Fruit fly (Drosophila melanogaster) whole organism, embryonic: ENCODE data around the gene Unc50.

Source experiments
- Ada2b ChIP-seq: fragments of 200-800 bp; sonication (Bioruptor generic); IDR thresholded peaks from 2 replicates; pipeline ENCODE4 v1.3.6; 2022; ENCODE audit warnings: missing biosample characterization, missing genetic modification characterization
- Aef1 ChIP-seq: fragments of 200-800 bp; sonication (Bioruptor generic); IDR thresholded peaks from 3 replicates; pipeline ENCODE4 v1.3.6; 2022; ENCODE audit warnings: missing biosample characterization, missing genetic modification characterization
- Blimp-1 ChIP-seq: fragments of 200-800 bp; sonication (Bioruptor generic); optimal IDR thresholded peaks from 3 replicates; lab custom pipeline; 2018; ENCODE audit warnings: missing biosample characterization, missing genetic modification characterization, mild to moderate bottlenecking, moderate library complexity, missing genetic modification reagents
- C15 ChIP-seq: fragments of 200-800 bp; sonication (Bioruptor generic); IDR thresholded peaks from 3 replicates; pipeline ENCODE4 v1.3.6; 2022; ENCODE audit warnings: missing biosample characterization, missing genetic modification characterization
- CG10366 ChIP-seq: fragments of 200-800 bp; sonication (Bioruptor generic); IDR thresholded peaks from 2 replicates; pipeline ENCODE4 v1.3.6; 2022; ENCODE audit warnings: missing biosample characterization, missing genetic modification characterization
- CG11085 ChIP-seq: fragments of 200-800 bp; sonication (Bioruptor generic); IDR thresholded peaks from 2 replicates; pipeline ENCODE4 v1.3.6; 2022; ENCODE audit warnings: missing biosample characterization, missing genetic modification characterization
- CG11456 ChIP-seq: fragments of 200-800 bp; sonication (Bioruptor generic); IDR thresholded peaks from 3 replicates; pipeline ENCODE4 v1.3.6; 2022; ENCODE audit warnings: missing biosample characterization, missing genetic modification characterization
- CG14667 ChIP-seq: fragments of 200-800 bp; sonication (Bioruptor generic); IDR thresholded peaks from 2 replicates; pipeline ENCODE4 v1.3.6; 2022; ENCODE audit warnings: missing biosample characterization, missing genetic modification characterization
- CG15073 ChIP-seq: fragments of 200-800 bp; sonication (Bioruptor generic); optimal IDR thresholded peaks from 2 replicates; lab custom pipeline; 2016; ENCODE audit warnings: missing biosample characterization, missing genetic modification characterization
- CG15514 ChIP-seq: fragments of 200-800 bp; sonication (Bioruptor generic); optimal IDR thresholded peaks from 3 replicates; lab custom pipeline; 2017; ENCODE audit warnings: missing biosample characterization, missing genetic modification characterization, mild to moderate bottlenecking, moderate library complexity, missing genetic modification reagents
- CG16863 ChIP-seq: fragments of 200-800 bp; sonication (Bioruptor generic); optimal IDR thresholded peaks from 3 replicates; lab custom pipeline; 2016; ENCODE audit warnings: missing biosample characterization, missing genetic modification characterization
- CG17612 ChIP-seq: fragments of 200-800 bp; sonication (Bioruptor generic); IDR thresholded peaks from 2 replicates; pipeline ENCODE4 v1.3.6; 2022; ENCODE audit warnings: missing biosample characterization, missing genetic modification characterization
- CG1792 ChIP-seq: fragments of 200-800 bp; sonication (Bioruptor generic); optimal IDR thresholded peaks from 2 replicates; lab custom pipeline; 2016; ENCODE audit warnings: missing biosample characterization, missing genetic modification characterization
- CG2875 ChIP-seq: fragments of 200-800 bp; sonication (Bioruptor generic); optimal IDR thresholded peaks from 2 replicates; lab custom pipeline; 2017; ENCODE audit warnings: missing biosample characterization, mild to moderate bottlenecking, missing genetic modification characterization, missing genetic modification reagents
- CG30431 ChIP-seq: fragments of 200-800 bp; sonication (Bioruptor generic); optimal IDR thresholded peaks from 2 replicates; lab custom pipeline; 2017; ENCODE audit warnings: missing biosample characterization, missing genetic modification characterization
- CG3838 ChIP-seq: fragments of 200-800 bp; sonication (Bioruptor generic); optimal IDR thresholded peaks from 3 replicates; lab custom pipeline; 2016; ENCODE audit warnings: missing biosample characterization, missing genetic modification characterization
- CG6175 ChIP-seq: fragments of 200-800 bp; sonication (Bioruptor generic); IDR thresholded peaks from 3 replicates; pipeline ENCODE4 v1.3.6; 2022; ENCODE audit warnings: missing biosample characterization, missing genetic modification characterization
- CG6689 ChIP-seq: fragments of 200-800 bp; sonication (Bioruptor generic); IDR thresholded peaks from 2 replicates; pipeline ENCODE4 v1.3.6; 2022; ENCODE audit warnings: missing biosample characterization, missing genetic modification characterization
- CG7786 ChIP-seq: fragments of 200-800 bp; sonication (Bioruptor generic); optimal IDR thresholded peaks from 2 replicates; lab custom pipeline; 2016; ENCODE audit warnings: missing biosample characterization, missing genetic modification characterization
- CG7963 ChIP-seq: fragments of 200-800 bp; sonication (Bioruptor generic); IDR thresholded peaks from 3 replicates; pipeline ENCODE4 v1.3.6; 2022; ENCODE audit warnings: missing biosample characterization, missing genetic modification characterization; ENCODE audit not compliant: partially characterized antibody
- CG9215 ChIP-seq: fragments of 200-800 bp; sonication (Bioruptor generic); IDR thresholded peaks from 2 replicates; pipeline ENCODE4 v1.3.6; 2022; ENCODE audit warnings: missing biosample characterization, missing genetic modification characterization
- CG9876 ChIP-seq: fragments of 200-800 bp; sonication (Bioruptor generic); optimal IDR thresholded peaks from 2 replicates; lab custom pipeline; 2016; ENCODE audit warnings: missing biosample characterization, missing genetic modification characterization
- Dfd ChIP-seq, 2 experiments: fragments of >200 bp; optimal IDR thresholded peaks; 2 replicates each; lab custom pipeline; 2017; ENCODE audit warnings: missing biosample characterization in 2 of 2, missing genetic modification characterization in 2 of 2
- Fer3 ChIP-seq: fragments of 200-800 bp; sonication (Bioruptor generic); optimal IDR thresholded peaks from 2 replicates; lab custom pipeline; 2018; ENCODE audit warnings: missing biosample characterization, mild to moderate bottlenecking, missing genetic modification characterization, moderate library complexity
- Gsc ChIP-seq: fragments of 200-800 bp; sonication (Bioruptor generic); IDR thresholded peaks from 2 replicates; pipeline ENCODE4 v1.3.6; 2022; ENCODE audit warnings: missing biosample characterization, missing genetic modification characterization
- H2.0 ChIP-seq: fragments of 200-800 bp; sonication (Bioruptor generic); IDR thresholded peaks from 2 replicates; pipeline ENCODE4 v1.3.6; 2022; ENCODE audit warnings: missing biosample characterization, missing genetic modification characterization
- Lim3 ChIP-seq: fragments of 200-800 bp; sonication (Bioruptor generic); IDR thresholded peaks from 2 replicates; pipeline ENCODE4 v1.3.6; 2022; ENCODE audit warnings: missing biosample characterization, missing genetic modification characterization
- Mad ChIP-seq: fragments of 200-800 bp; sonication (Bioruptor generic); optimal IDR thresholded peaks from 2 replicates; lab custom pipeline; 2016; ENCODE audit warnings: missing biosample characterization, missing genetic modification characterization
- Oli ChIP-seq: fragments of 200-800 bp; sonication (Bioruptor generic); optimal IDR thresholded peaks from 2 replicates; lab custom pipeline; 2018; ENCODE audit warnings: missing biosample characterization, mild to moderate bottlenecking, missing genetic modification characterization, moderate library complexity
- TFAM ChIP-seq: fragments of 200-800 bp; sonication (Bioruptor generic); optimal IDR thresholded peaks from 2 replicates; lab custom pipeline; 2017; ENCODE audit warnings: missing biosample characterization, missing genetic modification characterization, inconsistent platforms
- bowl ChIP-seq: fragments of 200-800 bp; sonication (Bioruptor generic); IDR thresholded peaks from 2 replicates; pipeline ENCODE4 v1.3.6; 2022; ENCODE audit warnings: missing biosample characterization, missing genetic modification characterization
- cato ChIP-seq: fragments of 200-800 bp; sonication (Bioruptor generic); optimal IDR thresholded peaks from 2 replicates; lab custom pipeline; 2016; ENCODE audit warnings: missing biosample characterization, missing genetic modification characterization, borderline replicate concordance
- cg ChIP-seq: fragments of 200-800 bp; sonication (Bioruptor generic); optimal IDR thresholded peaks from 3 replicates; lab custom pipeline; 2019; ENCODE audit warnings: missing biosample characterization, mild to moderate bottlenecking, missing genetic modification characterization, moderate library complexity
- chinmo ChIP-seq: fragments of 200-800 bp; sonication (Bioruptor generic); IDR thresholded peaks from 4 replicates; pipeline ENCODE4 v1.3.6; 2022; ENCODE audit warnings: missing biosample characterization, missing genetic modification characterization; ENCODE audit not compliant: partially characterized antibody
- ci ChIP-seq: fragments of 200-800 bp; sonication (Bioruptor generic); IDR thresholded peaks from 3 replicates; pipeline ENCODE4 v1.3.6; 2022; ENCODE audit warnings: missing biosample characterization, missing genetic modification characterization
- crc ChIP-seq: fragments of 200-800 bp; sonication (Bioruptor generic); optimal IDR thresholded peaks from 2 replicates; lab custom pipeline; 2016; ENCODE audit warnings: missing biosample characterization, missing genetic modification characterization
- danr ChIP-seq: fragments of 200-800 bp; sonication (Bioruptor generic); IDR thresholded peaks from 2 replicates; pipeline ENCODE4 v1.3.6; 2022; ENCODE audit warnings: missing biosample characterization, missing genetic modification characterization
- dimm ChIP-seq: fragments of 200-800 bp; sonication (Bioruptor generic); IDR thresholded peaks from 2 replicates; pipeline ENCODE4 v1.3.6; 2022; ENCODE audit warnings: missing biosample characterization, missing genetic modification characterization
- fd64A ChIP-seq: fragments of 200-800 bp; sonication (Bioruptor generic); optimal IDR thresholded peaks from 3 replicates; lab custom pipeline; 2018; ENCODE audit warnings: missing biosample characterization, mild to moderate bottlenecking, missing genetic modification characterization
- gem ChIP-seq: fragments of 200-800 bp; sonication (Bioruptor generic); optimal IDR thresholded peaks from 2 replicates; lab custom pipeline; 2019; ENCODE audit warnings: missing biosample characterization, mild to moderate bottlenecking, missing genetic modification characterization, moderate library complexity
- gsb-n ChIP-seq: fragments of 200-800 bp; sonication (Bioruptor generic); optimal IDR thresholded peaks from 3 replicates; lab custom pipeline; 2018; ENCODE audit warnings: missing biosample characterization, mild to moderate bottlenecking, missing genetic modification characterization
- ind ChIP-seq: fragments of 200-800 bp; sonication (Bioruptor generic); optimal IDR thresholded peaks from 3 replicates; lab custom pipeline; 2016; ENCODE audit warnings: missing biosample characterization, missing genetic modification characterization
- knrl ChIP-seq: fragments of 200-800 bp; sonication (Bioruptor generic); IDR thresholded peaks from 3 replicates; pipeline ENCODE4 v1.3.6; 2022; ENCODE audit warnings: missing biosample characterization, missing genetic modification characterization; ENCODE audit not compliant: partially characterized antibody
- nerfin-1 ChIP-seq: fragments of 200-800 bp; sonication (Bioruptor generic); optimal IDR thresholded peaks from 3 replicates; lab custom pipeline; 2019; ENCODE audit warnings: missing biosample characterization, mild to moderate bottlenecking, missing genetic modification characterization, moderate library complexity
- pfk ChIP-seq: fragments of 200-800 bp; sonication (Bioruptor generic); optimal IDR thresholded peaks from 2 replicates; lab custom pipeline; 2018; ENCODE audit warnings: missing biosample characterization, mild to moderate bottlenecking, missing genetic modification characterization, moderate library complexity
- pnt ChIP-seq: fragments of 200-800 bp; sonication (Bioruptor generic); optimal IDR thresholded peaks from 3 replicates; lab custom pipeline; 2016; ENCODE audit warnings: missing biosample characterization, missing genetic modification characterization
- sens ChIP-seq: fragments of 200-800 bp; sonication (Bioruptor generic); peaks from one replicate; lab custom pipeline; 2016; ENCODE audit warnings: missing biosample characterization, missing genetic modification characterization
- sug ChIP-seq: fragments of 200-800 bp; optimal IDR thresholded peaks from 2 replicates; lab custom pipeline; 2019; ENCODE audit warnings: missing biosample characterization, mild to moderate bottlenecking, missing genetic modification characterization, moderate library complexity
- tap ChIP-seq: fragments of 200-800 bp; optimal IDR thresholded peaks from 3 replicates; lab custom pipeline; 2019; ENCODE audit warnings: missing biosample characterization, mild to moderate bottlenecking, missing genetic modification characterization, moderate library complexity
- tin ChIP-seq: fragments of 200-800 bp; sonication (Bioruptor generic); optimal IDR thresholded peaks from 3 replicates; lab custom pipeline; 2016; ENCODE audit warnings: missing biosample characterization, missing genetic modification characterization
- tup ChIP-seq: fragments of 200-800 bp; sonication (Bioruptor generic); optimal IDR thresholded peaks from 2 replicates; lab custom pipeline; 2016; ENCODE audit warnings: missing biosample characterization, mild to moderate bottlenecking, missing genetic modification characterization, moderate library complexity

Gene Unc50

dm6 chr3R:8652731-8653130 is 23.7 kb downstream of the Unc50 start, which contains the start of the genes Sys1 and Dhod (continued):
- TF ChIP-seq pfk (GFP tag; lab: Kevin White, UChicago) (no peak), CG10366 (GFP tag; lab: Robert Waterston, UW) (peak; percentile 43; the same call in 1 of the 2 replicates), nerfin-1 (tag; lab: Kevin White, UChicago) (peak; percentile 34), Dfd (GFP tag; optimal IDR thresholded peaks at IDR 0.05; lab: Kevin White, UChicago) (no peak), Lim3 (GFP tag; lab: Robert Waterston, UW) (no peak), Blimp-1 (GFP tag; lab: Kevin White, UChicago) (peak; percentile 35), CG3838 (GFP tag; lab: Kevin White, UChicago) (no peak), H2.0 (GFP tag; lab: Robert Waterston, UW) (peak; percentile 56), CG6175 (no peak), Ada2b (peak; percentile 68; the same call in 1 of the 2 replicates), crc (peak; percentile 2), CG15073 (GFP tag; lab: Kevin White, UChicago) (no peak), Gsc (GFP tag; lab: Robert Waterston, UW) (no peak), CG7963 (GFP tag; lab: Robert Waterston, UW) (peak; percentile 46; the same call in 1 of the 3 replicates), ci (GFP tag; lab: Robert Waterston, UW) (peak; percentile 30; the same call in 1 of the 3 replicates), CG16863 (GFP tag; lab: Kevin White, UChicago) (peak; percentile 58), cg (GFP tag; lab: Kevin White, UChicago) (no peak), CG2875 (GFP tag; lab: Kevin White, UChicago) (no peak), tin (peak; percentile 63), CG11456 (GFP tag; lab: Robert Waterston, UW) (peak; percentile 67; the same call in 2 of the 3 replicates), gem (peak; percentile 75), cato (GFP tag; lab: Kevin White, UChicago) (peak; percentile 41), sens (GFP tag; lab: Kevin White, UChicago) (peak; percentile 96), gsb-n (tag; lab: Kevin White, UChicago) (peak; percentile 52), danr (GFP tag; lab: Robert Waterston, UW) (no peak), CG15514 (GFP tag; lab: Kevin White, UChicago) (peak; percentile 75), pnt (GFP tag; lab: Kevin White, UChicago) (peak; percentile 65), CG14667 (GFP tag; lab: Robert Waterston, UW) (peak; percentile 47), CG6689 (peak; percentile 91), CG7786 (GFP tag; lab: Kevin White, UChicago) (peak; percentile 77), sug (tag; lab: Kevin White, UChicago) (peak; percentile 68), CG1792 (peak; percentile 33), chinmo (GFP tag; lab: Robert Waterston, UW) (peak; percentile 65; the same call in 1 of the 4 replicates), fd64A (GFP tag; lab: Kevin White, UChicago) (no peak), CG9215 (GFP tag; lab: Robert Waterston, UW) (peak; percentile 64), bowl (GFP tag; lab: Robert Waterston, UW) (no peak), knrl (GFP tag; lab: Robert Waterston, UW) (peak; percentile 87), tup (GFP tag; lab: Kevin White, UChicago) (no peak), Mad (GFP tag; lab: Kevin White, UChicago) (peak; percentile 48), Fer3 (tag; lab: Kevin White, UChicago) (peak; percentile 40), ind (GFP tag; lab: Kevin White, UChicago) (peak; percentile 76), CG11085 (GFP tag; lab: Robert Waterston, UW) (0 out of 2 replicates have a peak, but pooled peaks have one; percentile 27), CG30431 (GFP tag; lab: Kevin White, UChicago) (no peak), TFAM (GFP tag; lab: Kevin White, UChicago) (no peak), CG9876 (GFP tag; lab: Kevin White, UChicago) (no peak), Aef1 (0 out of 3 replicates have a peak, but pooled peaks have one; percentile 35), CG17612 (GFP tag; lab: Robert Waterston, UW) (no peak), C15 (0 out of 3 replicates have a peak, but pooled peaks have one; percentile 40), Oli (tag; lab: Kevin White, UChicago) (no peak), dimm (GFP tag; lab: Robert Waterston, UW) (no peak), tap (tag; lab: Kevin White, UChicago) (peak; percentile 28)
